Fruit fly (Drosophila melanogaster) whole organism, embryonic: Measurements from ENCODE around the gene lectin-37Db.
A peak's percentile ranks its signal among the peaks of the same experiment; 100 is the strongest.

Experiments
- Ada2b ChIP-seq: fragments of 200-800 bp; sonication (Bioruptor generic); IDR thresholded peaks from 2 replicates; pipeline ENCODE4 v1.3.6; 2022; ENCODE audit warnings: missing biosample characterization, missing genetic modification characterization
- Aef1 ChIP-seq: fragments of 200-800 bp; sonication (Bioruptor generic); IDR thresholded peaks from 3 replicates; pipeline ENCODE4 v1.3.6; 2022; ENCODE audit warnings: missing biosample characterization, missing genetic modification characterization
- Atf-2 ChIP-seq: fragments of 200-800 bp; sonication (Bioruptor generic); optimal IDR thresholded peaks from 2 replicates; lab custom pipeline; 2016; ENCODE audit warnings: missing biosample characterization, missing genetic modification characterization
- CG11085 ChIP-seq: fragments of 200-800 bp; sonication (Bioruptor generic); IDR thresholded peaks from 2 replicates; pipeline ENCODE4 v1.3.6; 2022; ENCODE audit warnings: missing biosample characterization, missing genetic modification characterization
- CG12219 ChIP-seq: fragments of 200-800 bp; sonication (Bioruptor generic); optimal IDR thresholded peaks from 3 replicates; lab custom pipeline; 2018; ENCODE audit warnings: missing biosample characterization, mild to moderate bottlenecking, missing genetic modification characterization
- CG12299 ChIP-seq: fragments of 200-800 bp; sonication (Bioruptor generic); optimal IDR thresholded peaks from 2 replicates; lab custom pipeline; 2018; ENCODE audit warnings: missing biosample characterization, mild to moderate bottlenecking, missing genetic modification characterization
- CG12942 ChIP-seq: fragments of 200-800 bp; sonication (Bioruptor generic); optimal IDR thresholded peaks from 3 replicates; lab custom pipeline; 2016; ENCODE audit warnings: missing biosample characterization, missing genetic modification characterization
- CG13287 ChIP-seq: fragments of 200-800 bp; sonication (Bioruptor generic); IDR thresholded peaks from 2 replicates; pipeline ENCODE4 v1.3.6; 2022; ENCODE audit warnings: missing biosample characterization, missing genetic modification characterization; ENCODE audit not compliant: partially characterized antibody
- CG15269 ChIP-seq: fragments of 200-800 bp; sonication (Bioruptor generic); optimal IDR thresholded peaks from 2 replicates; lab custom pipeline; 2018; ENCODE audit warnings: missing biosample characterization, mild to moderate bottlenecking, missing genetic modification characterization, moderate library complexity
- CG15601 ChIP-seq: fragments of 200-800 bp; sonication (Bioruptor generic); optimal IDR thresholded peaks from 3 replicates; lab custom pipeline; 2019; ENCODE audit warnings: missing biosample characterization, mild to moderate bottlenecking, missing genetic modification characterization, moderate library complexity
- CG16779 ChIP-seq: fragments of 200-800 bp; sonication (Bioruptor generic); IDR thresholded peaks from 2 replicates; pipeline ENCODE4 v1.3.6; 2022; ENCODE audit warnings: missing biosample characterization, missing genetic modification characterization
- CG18599 ChIP-seq: fragments of 200-800 bp; sonication (Bioruptor generic); optimal IDR thresholded peaks from 3 replicates; lab custom pipeline; 2017; ENCODE audit warnings: missing biosample characterization, missing genetic modification characterization, mild to moderate bottlenecking, moderate library complexity, missing genetic modification reagents
- CG30431 ChIP-seq: fragments of 200-800 bp; sonication (Bioruptor generic); optimal IDR thresholded peaks from 2 replicates; lab custom pipeline; 2017; ENCODE audit warnings: missing biosample characterization, missing genetic modification characterization
- CG3163 ChIP-seq: fragments of 200-800 bp; sonication (Bioruptor generic); optimal IDR thresholded peaks from 3 replicates; lab custom pipeline; 2016; ENCODE audit warnings: missing biosample characterization, missing genetic modification characterization
- CG33213 ChIP-seq: fragments of 200-800 bp; sonication (Bioruptor generic); optimal IDR thresholded peaks from 3 replicates; lab custom pipeline; 2016; ENCODE audit warnings: missing biosample characterization, missing genetic modification characterization
- CG33557 ChIP-seq: fragments of 200-800 bp; sonication (Bioruptor generic); optimal IDR thresholded peaks from 2 replicates; lab custom pipeline; 2019; ENCODE audit warnings: missing biosample characterization, mild to moderate bottlenecking, missing genetic modification characterization, moderate library complexity
- CG34422 ChIP-seq: fragments of 200-800 bp; sonication (Bioruptor generic); IDR thresholded peaks from 3 replicates; pipeline ENCODE4 v1.3.6; 2022; ENCODE audit warnings: missing biosample characterization, missing genetic modification characterization
- CG4730 ChIP-seq: fragments of 200-800 bp; sonication (Bioruptor generic); IDR thresholded peaks from 2 replicates; pipeline ENCODE4 v1.3.6; 2022; ENCODE audit warnings: missing biosample characterization, missing genetic modification characterization
- CG4820 ChIP-seq: fragments of 200-800 bp; sonication (Bioruptor generic); optimal IDR thresholded peaks from 3 replicates; lab custom pipeline; 2016; ENCODE audit warnings: missing biosample characterization, missing genetic modification characterization
- CG5953 ChIP-seq: fragments of 200-800 bp; sonication (Bioruptor generic); IDR thresholded peaks from 2 replicates; pipeline ENCODE4 v1.3.6; 2022; ENCODE audit warnings: missing biosample characterization, missing genetic modification characterization
- CG7556 ChIP-seq: fragments of 200-800 bp; sonication (Bioruptor generic); optimal IDR thresholded peaks from 2 replicates; lab custom pipeline; 2017; ENCODE audit warnings: missing biosample characterization, mild to moderate bottlenecking, missing genetic modification characterization
- CG8924 ChIP-seq: fragments of 200-800 bp; optimal IDR thresholded peaks from 3 replicates; lab custom pipeline; 2019; ENCODE audit warnings: missing biosample characterization, mild to moderate bottlenecking, missing genetic modification characterization, moderate library complexity
- CHES-1-like ChIP-seq: fragments of 200-800 bp; sonication (Bioruptor generic); optimal IDR thresholded peaks from 2 replicates; lab custom pipeline; 2016; ENCODE audit warnings: missing biosample characterization, missing genetic modification characterization
- D19B ChIP-seq: fragments of 200-800 bp; sonication (Bioruptor generic); optimal IDR thresholded peaks from 2 replicates; lab custom pipeline; 2017; ENCODE audit warnings: missing biosample characterization, mild to moderate bottlenecking, missing genetic modification characterization
- Deaf1 ChIP-seq: fragments of 200-800 bp; optimal IDR thresholded peaks from 3 replicates; lab custom pipeline; 2019; ENCODE audit warnings: missing biosample characterization, mild to moderate bottlenecking, missing genetic modification characterization, moderate library complexity
- E2f1 ChIP-seq: fragments of 200-800 bp; sonication (Bioruptor generic); IDR thresholded peaks from 2 replicates; pipeline ENCODE4 v1.3.6; 2022; ENCODE audit warnings: missing biosample characterization, missing genetic modification characterization
- Hey ChIP-seq: fragments of 200-800 bp; sonication (Bioruptor generic); optimal IDR thresholded peaks from 3 replicates; lab custom pipeline; 2018; ENCODE audit warnings: missing biosample characterization, mild to moderate bottlenecking, missing genetic modification characterization
- Jarid2 ChIP-seq: fragments of 200-800 bp; sonication (Bioruptor generic); optimal IDR thresholded peaks from 3 replicates; lab custom pipeline; 2017; ENCODE audit warnings: mild to moderate bottlenecking, missing biosample characterization, missing genetic modification reagents, missing genetic modification characterization
- NC2β ChIP-seq: fragments of 200-800 bp; sonication (Bioruptor generic); optimal IDR thresholded peaks from 2 replicates; lab custom pipeline; 2016; ENCODE audit warnings: missing biosample characterization, missing genetic modification characterization
- Six4 ChIP-seq: fragments of 200-800 bp; sonication (Bioruptor generic); optimal IDR thresholded peaks from 2 replicates; lab custom pipeline; 2016; ENCODE audit warnings: missing biosample characterization, missing genetic modification characterization
- ab ChIP-seq: fragments of 200-800 bp; sonication (Bioruptor generic); optimal IDR thresholded peaks from 2 replicates; lab custom pipeline; 2016; ENCODE audit warnings: missing biosample characterization, missing genetic modification characterization
- ase ChIP-seq: fragments of 200-800 bp; sonication (Bioruptor generic); IDR thresholded peaks from 3 replicates; pipeline ENCODE4 v1.3.6; 2022; ENCODE audit warnings: missing biosample characterization, missing genetic modification characterization
- bowl ChIP-seq: fragments of 200-800 bp; sonication (Bioruptor generic); IDR thresholded peaks from 2 replicates; pipeline ENCODE4 v1.3.6; 2022; ENCODE audit warnings: missing biosample characterization, missing genetic modification characterization
- chinmo ChIP-seq: fragments of 200-800 bp; sonication (Bioruptor generic); IDR thresholded peaks from 4 replicates; pipeline ENCODE4 v1.3.6; 2022; ENCODE audit warnings: missing biosample characterization, missing genetic modification characterization; ENCODE audit not compliant: partially characterized antibody
- gce ChIP-seq: fragments of 200-800 bp; sonication (Bioruptor generic); IDR thresholded peaks from 3 replicates; pipeline ENCODE4 v1.3.6; 2022; ENCODE audit warnings: missing biosample characterization, missing genetic modification characterization
- grau ChIP-seq: fragments of 200-800 bp; optimal IDR thresholded peaks from 3 replicates; lab custom pipeline; 2019; ENCODE audit warnings: missing biosample characterization, mild to moderate bottlenecking, missing genetic modification characterization, moderate library complexity
- ind ChIP-seq: fragments of 200-800 bp; sonication (Bioruptor generic); optimal IDR thresholded peaks from 3 replicates; lab custom pipeline; 2016; ENCODE audit warnings: missing biosample characterization, missing genetic modification characterization
- insv ChIP-seq, 2 experiments: fragments of 200-800 bp; sonication (Bioruptor generic); optimal IDR thresholded peaks; 3 replicates each; lab custom pipeline; 2016 to 2018; ENCODE audit warnings: missing biosample characterization in 2 of 2, missing genetic modification characterization in 2 of 2
- otp ChIP-seq: fragments of 200-800 bp; sonication (Bioruptor generic); IDR thresholded peaks from 3 replicates; pipeline ENCODE4, ENCODE4 v1.3.6; 2022; ENCODE audit warnings: missing biosample characterization, missing genetic modification characterization
- pb ChIP-seq: fragments of 200-800 bp; sonication (Bioruptor generic); optimal IDR thresholded peaks from 3 replicates; lab custom pipeline; 2016; ENCODE audit warnings: missing biosample characterization, missing genetic modification characterization
- phol ChIP-seq: fragments of 200-800 bp; sonication (Bioruptor generic); optimal IDR thresholded peaks from 3 replicates; lab custom pipeline; 2018; ENCODE audit warnings: missing biosample characterization, mild to moderate bottlenecking, missing genetic modification characterization, moderate library complexity
- pzg ChIP-seq: fragments of 200-800 bp; sonication (Bioruptor generic); optimal IDR thresholded peaks from 3 replicates; lab custom pipeline; 2018; ENCODE audit warnings: missing biosample characterization, mild to moderate bottlenecking, missing genetic modification characterization, moderate library complexity
- sim ChIP-seq: fragments of 200-800 bp; sonication (Bioruptor generic); IDR thresholded peaks from 2 replicates; pipeline ENCODE4 v1.3.6; 2022; ENCODE audit warnings: missing biosample characterization, missing genetic modification characterization
- sqz ChIP-seq: fragments of 200-800 bp; sonication (Bioruptor generic); optimal IDR thresholded peaks from 3 replicates; lab custom pipeline; 2018; ENCODE audit warnings: missing biosample characterization, mild to moderate bottlenecking, missing genetic modification characterization
- toy ChIP-seq: fragments of 200-800 bp; sonication (Bioruptor generic); IDR thresholded peaks from 2 replicates; pipeline ENCODE4 v1.3.6; 2022; ENCODE audit warnings: missing biosample characterization, missing genetic modification characterization
- tx ChIP-seq: fragments of 200-800 bp; sonication (Bioruptor generic); optimal IDR thresholded peaks from 2 replicates; lab custom pipeline; 2016; ENCODE audit warnings: missing biosample characterization, missing genetic modification characterization
- vfl ChIP-seq: fragments of 200-800 bp; sonication (Bioruptor generic); optimal IDR thresholded peaks from 2 replicates; lab custom pipeline; 2016; ENCODE audit warnings: missing biosample characterization, missing genetic modification characterization
- wor ChIP-seq: fragments of 200-800 bp; sonication (Bioruptor generic); IDR thresholded peaks from 2 replicates; pipeline ENCODE4 v1.3.6; 2022; ENCODE audit warnings: missing biosample characterization, missing genetic modification characterization

lectin-37Db gene

DNA sequence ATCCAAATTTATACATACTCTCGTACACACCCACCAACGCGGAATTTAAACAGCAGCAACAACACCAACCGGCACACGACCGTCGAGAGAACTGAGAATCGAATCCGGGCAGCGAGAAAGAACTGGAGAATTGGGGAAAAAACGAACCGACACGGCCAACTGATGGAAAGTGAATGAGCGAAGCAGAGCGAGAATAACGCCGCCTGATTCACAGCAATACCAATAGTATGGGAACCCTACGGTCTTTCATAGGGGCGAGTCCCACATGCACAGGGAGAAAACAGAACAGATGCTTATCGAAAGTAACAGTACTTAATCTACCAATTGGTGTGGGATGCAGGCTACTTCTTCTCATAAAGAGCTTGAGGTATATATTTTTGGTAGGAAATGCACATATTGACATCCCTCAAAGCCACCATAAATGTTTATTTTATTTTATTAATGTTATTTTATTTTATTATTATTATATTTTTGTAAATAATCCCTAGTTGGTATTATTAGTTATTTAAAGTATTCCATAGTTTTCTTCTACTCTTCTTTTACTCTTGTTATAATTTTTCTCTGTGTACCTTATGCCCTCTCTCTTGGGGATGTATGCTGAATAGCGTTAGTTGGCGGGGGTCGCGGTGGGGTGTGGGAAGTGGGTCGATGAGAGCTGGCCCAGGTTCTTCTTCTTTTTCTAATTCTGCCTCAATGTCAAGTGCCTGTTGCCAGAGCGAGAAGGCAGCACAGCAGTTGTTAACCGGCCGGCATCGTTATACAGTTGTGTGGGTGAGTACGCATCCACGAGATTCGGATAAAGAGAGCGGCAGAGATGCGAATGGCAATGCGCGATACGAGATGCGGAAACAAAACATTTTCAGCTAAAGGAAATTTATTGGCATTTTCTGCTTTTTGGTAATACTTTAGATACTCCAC is 20.3 kb upstream of the lectin-37Db start, which contains the start of gene CG17544 (continued):
- peak; percentile 52 for TF ChIP-seq CG4820 (GFP tag; lab: Kevin White, UChicago)
- no peak for TF ChIP-seq tx
- TF ChIP-seq E2f1 (GFP tag; lab: Robert Waterston, UW) = 0 out of 2 replicates have a peak, but pooled peaks have one; percentile 30
- no peak; the same call in 1 of the 2 replicates for TF ChIP-seq CG5953 (GFP tag; lab: Robert Waterston, UW)
- no peak for TF ChIP-seq Hey
- peak; percentile 46 for TF ChIP-seq CG12942
- peak; percentile 80 for TF ChIP-seq Six4 (GFP tag; lab: Kevin White, UChicago)
- peak; percentile 9 for TF ChIP-seq pzg (GFP tag; lab: Kevin White, UChicago)
- no peak for TF ChIP-seq pb
- TF ChIP-seq CG13287 (GFP tag; lab: Robert Waterston, UW) = peak; percentile 49; the same call in 1 of the 2 replicates
- TF ChIP-seq insv (GFP tag; optimal IDR thresholded peaks at IDR 0.05; lab: Kevin White, UChicago) = peak in 1 of 2 experiments; percentile 28
- peak; percentile 99 for TF ChIP-seq CG34422 (GFP tag; lab: Robert Waterston, UW)
- no peak for TF ChIP-seq NC2β (GFP tag; lab: Kevin White, UChicago)
- no peak for TF ChIP-seq ab (GFP tag; lab: Kevin White, UChicago)
- TF ChIP-seq CG11085 (GFP tag; lab: Robert Waterston, UW) = no peak; the same call in 1 of the 2 replicates
- peak; percentile 73 for TF ChIP-seq CG12299
- TF ChIP-seq CHES-1-like (GFP tag; lab: Kevin White, UChicago) = peak; percentile 30
- TF ChIP-seq CG8924 = peak; percentile 92
- peak; percentile 94 for TF ChIP-seq CG18599
- peak; percentile 11 for TF ChIP-seq CG12219 (GFP tag; lab: Kevin White, UChicago)
- peak; percentile 92 for TF ChIP-seq chinmo
- TF ChIP-seq CG4730 = no peak; the same call in none of the 2 replicates
- TF ChIP-seq Deaf1 (tag; lab: Kevin White, UChicago) = peak; percentile 70
- peak; percentile 52; the same call in 1 of the 3 replicates for TF ChIP-seq Aef1 (GFP tag; lab: Robert Waterston, UW)
- TF ChIP-seq grau (tag; lab: Kevin White, UChicago) = peak; percentile 87
- TF ChIP-seq CG3163 (GFP tag; lab: Kevin White, UChicago) = peak; percentile 62
- TF ChIP-seq sqz (GFP tag; lab: Kevin White, UChicago) = peak; percentile 40
- TF ChIP-seq ind (GFP tag; lab: Kevin White, UChicago) = peak; percentile 74
- no peak for TF ChIP-seq sim (GFP tag; lab: Robert Waterston, UW)
- peak; percentile 64 for TF ChIP-seq Jarid2 (GFP tag; lab: Kevin White, UChicago)
- TF ChIP-seq wor = peak; percentile 21; the same call in 1 of the 2 replicates
- peak; percentile 56; the same call in 1 of the 3 replicates for TF ChIP-seq gce (GFP tag; lab: Robert Waterston, UW)
- peak; percentile 30; the same call in 1 of the 3 replicates for TF ChIP-seq otp (GFP tag; lab: Robert Waterston, UW)
- TF ChIP-seq Ada2b (GFP tag; lab: Robert Waterston, UW) = peak; percentile 39; the same call in 1 of the 2 replicates
- peak; percentile 49; the same call in 1 of the 3 replicates for TF ChIP-seq ase (GFP tag; lab: Robert Waterston, UW)
- TF ChIP-seq vfl (GFP tag; lab: Kevin White, UChicago) = peak; percentile 5
- TF ChIP-seq CG33557 = peak; percentile 83
- TF ChIP-seq Atf-2 (GFP tag; lab: Kevin White, UChicago) = no peak
- TF ChIP-seq CG30431 (GFP tag; lab: Kevin White, UChicago) = peak; percentile 64
- TF ChIP-seq phol (tag; lab: Kevin White, UChicago) = peak; percentile 83
- peak; percentile 72 for TF ChIP-seq D19B (GFP tag; lab: Kevin White, UChicago)
- peak; percentile 81 for TF ChIP-seq CG15269 (tag; lab: Kevin White, UChicago)
- no peak for TF ChIP-seq toy (GFP tag; lab: Robert Waterston, UW)
- TF ChIP-seq CG15601 (tag; lab: Kevin White, UChicago) = peak; percentile 81
- no peak for TF ChIP-seq bowl (GFP tag; lab: Robert Waterston, UW)
- peak; percentile 57; the same call in 1 of the 2 replicates for TF ChIP-seq CG16779 (GFP tag; lab: Robert Waterston, UW)
- peak; percentile 95 for TF ChIP-seq CG7556 (GFP tag; lab: Kevin White, UChicago)
- no peak for TF ChIP-seq CG33213 (GFP tag; lab: Kevin White, UChicago)
